Fruit fly (Drosophila melanogaster): Measurements from ENCODE around the gene mRpL9.

The mRpL9 gene

DNA sequence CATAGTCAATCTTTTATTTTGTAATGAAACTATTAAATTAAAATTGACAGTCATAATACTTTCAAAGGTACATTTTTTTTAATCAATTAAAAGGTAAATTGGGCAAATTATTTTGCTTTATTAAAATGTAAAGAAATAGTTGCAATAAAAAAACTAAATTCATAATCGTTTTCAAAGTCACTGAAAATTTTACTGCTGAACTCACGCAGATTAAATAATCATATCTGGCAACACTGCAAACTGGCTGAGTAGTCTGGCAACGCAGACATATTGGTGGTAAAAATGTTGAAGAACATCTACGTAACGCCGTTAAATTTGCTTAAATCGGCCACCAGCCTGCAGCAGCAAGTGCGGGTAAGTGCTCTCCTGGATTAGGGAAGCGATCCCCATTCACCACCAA is at the start of gene mRpL9 (continued):
- peak; percentile 26; the same call in 1 of the 2 replicates for TF ChIP-seq amos (GFP tag; IDR thresholded peaks at IDR 0.05; ENCODE audit: partially characterized antibody)
- TF ChIP-seq ac (GFP tag; optimal IDR thresholded peaks at IDR 0.05): no peak
- no peak for TF ChIP-seq jing (GFP tag; optimal IDR thresholded peaks at IDR 0.05)
- TF ChIP-seq HmgZ (tag; optimal IDR thresholded peaks at IDR 0.05): peak; percentile 58
- no peak for TF ChIP-seq z (GFP tag; IDR thresholded peaks at IDR 0.05)
- TF ChIP-seq CG14710 (tag; optimal IDR thresholded peaks at IDR 0.05): peak; percentile 64
- TF ChIP-seq CG13624 (GFP tag; optimal IDR thresholded peaks at IDR 0.05): peak; percentile 30
- TF ChIP-seq Gug (GFP tag; IDR thresholded peaks at IDR 0.05): peak; percentile 41; the same call in 1 of the 4 replicates
- no peak for TF ChIP-seq Hr3 (GFP tag; optimal IDR thresholded peaks at IDR 0.05)
- TF ChIP-seq BEAF-32 (GFP tag; optimal IDR thresholded peaks at IDR 0.05): peak; percentile 68
- TF ChIP-seq tll (GFP tag; optimal IDR thresholded peaks at IDR 0.05): peak in 1 of 2 experiments; percentile 34
- no peak for TF ChIP-seq ab (GFP tag; optimal IDR thresholded peaks at IDR 0.05)
- no peak for TF ChIP-seq CG15011 (GFP tag; optimal IDR thresholded peaks at IDR 0.05)
- TF ChIP-seq unc-4 (GFP tag; IDR thresholded peaks at IDR 0.05; ENCODE audit: partially characterized antibody): peak; percentile 39; the same call in 1 of the 2 replicates
- peak; percentile 78 for TF ChIP-seq Med (GFP tag)
- peak; percentile 52 for TF ChIP-seq phol (tag; optimal IDR thresholded peaks at IDR 0.05)
- peak; percentile 90 for TF ChIP-seq CG9437 (GFP tag; optimal IDR thresholded peaks at IDR 0.05)
- TF ChIP-seq CG9932 (GFP tag; IDR thresholded peaks at IDR 0.05): peak; percentile 60
- TF ChIP-seq pum (GFP tag; optimal IDR thresholded peaks at IDR 0.05): peak; percentile 9
- peak; percentile 43 for TF ChIP-seq Sin3A (optimal IDR thresholded peaks at IDR 0.05)
- no peak for TF ChIP-seq lov (optimal IDR thresholded peaks at IDR 0.05)
- no peak for TF ChIP-seq lov (GFP tag; IDR thresholded peaks at IDR 0.05)
- TF ChIP-seq Scr (GFP tag; IDR thresholded peaks at IDR 0.05; ENCODE audit: partially characterized antibody): peak; percentile 27; the same call in 1 of the 2 replicates
- peak; percentile 28 for TF ChIP-seq lilli (GFP tag; optimal IDR thresholded peaks at IDR 0.05)
- TF ChIP-seq grn (GFP tag; optimal IDR thresholded peaks at IDR 0.05): no peak
- TF ChIP-seq CG3995 (GFP tag; optimal IDR thresholded peaks at IDR 0.05): peak; percentile 95
- TF ChIP-seq CG12659 (GFP tag; optimal IDR thresholded peaks at IDR 0.05): peak; percentile 46
- TF ChIP-seq CG30020 (tag; optimal IDR thresholded peaks at IDR 0.05): peak; percentile 31
- peak; percentile 33 for TF ChIP-seq CG9817 (tag; optimal IDR thresholded peaks at IDR 0.05)
- TF ChIP-seq CG10267 (tag; optimal IDR thresholded peaks at IDR 0.05): peak; percentile 47
- peak; percentile 44 for TF ChIP-seq Ets97D (GFP tag; optimal IDR thresholded peaks at IDR 0.05)
- no peak for TF ChIP-seq Jarid2 (GFP tag; optimal IDR thresholded peaks at IDR 0.05)
- peak; percentile 56 for TF ChIP-seq zfh2 (GFP tag; optimal IDR thresholded peaks at IDR 0.05)
- no peak for TF ChIP-seq B-H1 (GFP tag; IDR thresholded peaks at IDR 0.05)
- no peak for TF ChIP-seq bowl (GFP tag; IDR thresholded peaks at IDR 0.05)
- no peak for TF ChIP-seq da (GFP tag; optimal IDR thresholded peaks at IDR 0.05)
- TF ChIP-seq CG13424 (tag; optimal IDR thresholded peaks at IDR 0.05): peak; percentile 22
- TF ChIP-seq CG10274 (GFP tag; optimal IDR thresholded peaks at IDR 0.05): no peak
- peak; percentile 0 for TF ChIP-seq CG9727 (GFP tag; optimal IDR thresholded peaks at IDR 0.05)
- TF ChIP-seq Sry-δ (GFP tag; optimal IDR thresholded peaks at IDR 0.05): peak; percentile 71
- TF ChIP-seq dm (GFP tag; optimal IDR thresholded peaks at IDR 0.05): no peak
- no peak for TF ChIP-seq yki (optimal IDR thresholded peaks at IDR 0.05)
- TF ChIP-seq knrl (GFP tag; IDR thresholded peaks at IDR 0.05; ENCODE audit: partially characterized antibody): peak; percentile 44; the same call in 1 of the 3 replicates
- TF ChIP-seq CG9215 (GFP tag; IDR thresholded peaks at IDR 0.05): peak; percentile 25; the same call in 1 of the 2 replicates
- no peak for TF ChIP-seq ranshi (GFP tag; IDR thresholded peaks at IDR 0.05)
- no peak for TF ChIP-seq CG5180 (GFP tag; optimal IDR thresholded peaks at IDR 0.05)
- peak; percentile 35 for TF ChIP-seq Fer3 (tag; optimal IDR thresholded peaks at IDR 0.05)
- TF ChIP-seq p53 (GFP tag; optimal IDR thresholded peaks at IDR 0.05): no peak
- no peak for TF ChIP-seq shn (GFP tag; optimal IDR thresholded peaks at IDR 0.05)
- no peak for TF ChIP-seq CG33213 (GFP tag; optimal IDR thresholded peaks at IDR 0.05)
- no peak for TF ChIP-seq Sox102F (GFP tag; optimal IDR thresholded peaks at IDR 0.05)
